Fruit fly (Drosophila melanogaster) whole organism, embryonic: ENCODE results near the gene Gbs-76A.

Experiments used
- Abd-B ChIP-seq: fragments of 200-800 bp; sonication (Bioruptor generic); optimal IDR thresholded peaks from 2 replicates; lab custom pipeline; 2018; ENCODE audit warnings: missing biosample characterization, mild to moderate bottlenecking, missing genetic modification characterization, moderate library complexity
- CG10321 ChIP-seq: fragments of 200-800 bp; sonication (Bioruptor generic); IDR thresholded peaks from 2 replicates; pipeline ENCODE4 v1.3.6; 2022; ENCODE audit warnings: missing biosample characterization, missing genetic modification characterization
- CG10959 ChIP-seq: fragments of 200-800 bp; sonication (Bioruptor generic); IDR thresholded peaks from 2 replicates; pipeline ENCODE4 v1.3.6; 2022; ENCODE audit warnings: missing biosample characterization, missing genetic modification characterization
- CG13296 ChIP-seq: fragments of 200-800 bp; sonication (Bioruptor generic); optimal IDR thresholded peaks from 3 replicates; lab custom pipeline; 2018; ENCODE audit warnings: missing biosample characterization, mild to moderate bottlenecking, missing genetic modification characterization
- CG14965 ChIP-seq: fragments of 200-800 bp; sonication (Bioruptor generic); optimal IDR thresholded peaks from 2 replicates; lab custom pipeline; 2016; ENCODE audit warnings: missing biosample characterization, missing genetic modification characterization, borderline replicate concordance
- CG15269 ChIP-seq: fragments of 200-800 bp; sonication (Bioruptor generic); optimal IDR thresholded peaks from 2 replicates; lab custom pipeline; 2018; ENCODE audit warnings: missing biosample characterization, mild to moderate bottlenecking, missing genetic modification characterization, moderate library complexity
- CG1529 ChIP-seq: fragments of 200-800 bp; sonication (Bioruptor generic); optimal IDR thresholded peaks from 3 replicates; lab custom pipeline; 2018; ENCODE audit warnings: missing biosample characterization, missing genetic modification characterization
- CG1647 ChIP-seq: fragments of 200-800 bp; sonication (Bioruptor generic); optimal IDR thresholded peaks from 3 replicates; lab custom pipeline; 2016; ENCODE audit warnings: missing biosample characterization, missing genetic modification characterization
- CG32532 ChIP-seq: fragments of 200-800 bp; sonication (Bioruptor generic); IDR thresholded peaks from 2 replicates; pipeline ENCODE4 v1.3.6; 2022; ENCODE audit warnings: missing biosample characterization, missing genetic modification characterization
- CG3407 ChIP-seq: fragments of 200-800 bp; sonication (Bioruptor generic); optimal IDR thresholded peaks from 2 replicates; lab custom pipeline; 2018; ENCODE audit warnings: missing biosample characterization, mild to moderate bottlenecking, missing genetic modification characterization
- CG34422 ChIP-seq: fragments of 200-800 bp; sonication (Bioruptor generic); IDR thresholded peaks from 3 replicates; pipeline ENCODE4 v1.3.6; 2022; ENCODE audit warnings: missing biosample characterization, missing genetic modification characterization
- CG3995 ChIP-seq: fragments of 200-800 bp; sonication (Bioruptor generic); optimal IDR thresholded peaks from 3 replicates; lab custom pipeline; 2016; ENCODE audit warnings: missing biosample characterization, missing genetic modification characterization
- CG4328 ChIP-seq: fragments of 200-800 bp; sonication (Bioruptor generic); optimal IDR thresholded peaks from 3 replicates; lab custom pipeline; 2017; ENCODE audit warnings: missing biosample characterization, missing genetic modification reagents, missing genetic modification characterization
- CG4707 ChIP-seq: fragments of 200-800 bp; sonication (Bioruptor generic); optimal IDR thresholded peaks from 2 replicates; lab custom pipeline; 2018; ENCODE audit warnings: missing biosample characterization, mild to moderate bottlenecking, missing genetic modification characterization, moderate library complexity
- CG6254 ChIP-seq: fragments of 200-800 bp; sonication (Bioruptor generic); optimal IDR thresholded peaks from 3 replicates; lab custom pipeline; 2017; ENCODE audit warnings: mild to moderate bottlenecking, missing biosample characterization, missing genetic modification reagents, missing genetic modification characterization
- CG7372 ChIP-seq: fragments of 200-800 bp; sonication (Bioruptor generic); IDR thresholded peaks from 2 replicates; pipeline ENCODE4 v1.3.6; 2022; ENCODE audit warnings: missing biosample characterization, missing genetic modification characterization
- CG9876 ChIP-seq: fragments of 200-800 bp; sonication (Bioruptor generic); optimal IDR thresholded peaks from 2 replicates; lab custom pipeline; 2016; ENCODE audit warnings: missing biosample characterization, missing genetic modification characterization
- CHES-1-like ChIP-seq: fragments of 200-800 bp; sonication (Bioruptor generic); optimal IDR thresholded peaks from 2 replicates; lab custom pipeline; 2016; ENCODE audit warnings: missing biosample characterization, missing genetic modification characterization
- Dll ChIP-seq: fragments of 200-800 bp; sonication (Bioruptor generic); IDR thresholded peaks from 4 replicates; pipeline ENCODE4 v1.3.6; 2022; ENCODE audit warnings: missing biosample characterization, missing genetic modification characterization; ENCODE audit not compliant: partially characterized antibody
- Drgx ChIP-seq: fragments of 200-800 bp; sonication (Bioruptor generic); IDR thresholded peaks from 2 replicates; pipeline ENCODE4 v1.3.6; 2022; ENCODE audit warnings: missing biosample characterization, missing genetic modification characterization
- HLH4C ChIP-seq: fragments of 200-800 bp; sonication (Bioruptor generic); IDR thresholded peaks from 3 replicates; pipeline ENCODE4 v1.3.6; 2022; ENCODE audit warnings: missing biosample characterization, missing genetic modification characterization; ENCODE audit not compliant: partially characterized antibody
- HLHmδ ChIP-seq: fragments of 200-800 bp; sonication (Bioruptor generic); optimal IDR thresholded peaks from 2 replicates; lab custom pipeline; 2018; ENCODE audit warnings: missing biosample characterization, mild to moderate bottlenecking, missing genetic modification characterization, moderate library complexity
- Med ChIP-seq: fragments of 200-800 bp; sonication (Bioruptor generic); peaks from one replicate; lab custom pipeline; 2016; ENCODE audit warnings: missing biosample characterization, missing genetic modification characterization, mild to moderate bottlenecking, inconsistent platforms, moderate library complexity
- Nf-YA ChIP-seq: fragments of 200-800 bp; sonication (Bioruptor generic); IDR thresholded peaks from 2 replicates; pipeline ENCODE4 v1.3.6; 2022; ENCODE audit warnings: missing biosample characterization, missing genetic modification characterization
- Sin3A ChIP-seq: fragments of >200 bp; optimal IDR thresholded peaks from 2 replicates; lab custom pipeline; 2018
- Taf1 ChIP-seq: fragments of 200-800 bp; sonication (Bioruptor generic); IDR thresholded peaks from 2 replicates; pipeline ENCODE4 v1.3.6; 2022; ENCODE audit warnings: missing biosample characterization, missing genetic modification characterization
- YL-1 ChIP-seq: fragments of 200-800 bp; sonication (Bioruptor generic); optimal IDR thresholded peaks from 3 replicates; lab custom pipeline; 2017; ENCODE audit warnings: missing biosample characterization, mild to moderate bottlenecking, missing genetic modification characterization
- bcd ChIP-seq: fragments of 200-800 bp; sonication (Bioruptor generic); optimal IDR thresholded peaks from 2 replicates; lab custom pipeline; 2017; ENCODE audit warnings: missing biosample characterization, mild to moderate bottlenecking, missing genetic modification characterization
- btn ChIP-seq: fragments of 200-800 bp; sonication (Bioruptor generic); optimal IDR thresholded peaks from 2 replicates; lab custom pipeline; 2016; ENCODE audit warnings: missing biosample characterization, missing genetic modification characterization
- dpn ChIP-seq, 2 experiments: fragments of 200-800 bp; sonication (Bioruptor generic); optimal IDR thresholded peaks; 3 replicates each; lab custom pipeline; 2016; ENCODE audit warnings: missing biosample characterization in 2 of 2, missing genetic modification characterization in 2 of 2
- dysf ChIP-seq: fragments of 200-800 bp; sonication (Bioruptor generic); IDR thresholded peaks from 3 replicates; pipeline ENCODE4 v1.3.6; 2022; ENCODE audit warnings: missing biosample characterization, missing genetic modification characterization
- ems ChIP-seq: fragments of 200-800 bp; sonication (Bioruptor generic); optimal IDR thresholded peaks from 3 replicates; lab custom pipeline; 2016; ENCODE audit warnings: missing biosample characterization, missing genetic modification characterization
- fd3F ChIP-seq: fragments of 200-800 bp; sonication (Bioruptor generic); optimal IDR thresholded peaks from 2 replicates; lab custom pipeline; 2018; ENCODE audit warnings: missing biosample characterization, mild to moderate bottlenecking, missing genetic modification characterization, moderate library complexity
- fd96Cb ChIP-seq: fragments of 200-800 bp; sonication (Bioruptor generic); optimal IDR thresholded peaks from 2 replicates; lab custom pipeline; 2018; ENCODE audit warnings: missing biosample characterization, mild to moderate bottlenecking, missing genetic modification characterization, moderate library complexity
- gcm ChIP-seq: fragments of 200-800 bp; sonication (Bioruptor generic); optimal IDR thresholded peaks from 2 replicates; lab custom pipeline; 2019; ENCODE audit warnings: missing biosample characterization, mild to moderate bottlenecking, missing genetic modification characterization, moderate library complexity
- gfzf ChIP-seq: fragments of 200-800 bp; sonication (Bioruptor generic); optimal IDR thresholded peaks from 2 replicates; lab custom pipeline; 2016; ENCODE audit warnings: missing biosample characterization, mild to moderate bottlenecking, missing genetic modification characterization, moderate library complexity
- h ChIP-seq: fragments of >200 bp; optimal IDR thresholded peaks from 2 replicates; lab custom pipeline; 2017
- hb ChIP-seq: fragments of 200-800 bp; sonication (Bioruptor generic); IDR thresholded peaks from 3 replicates; pipeline ENCODE4 v1.3.6; 2022; ENCODE audit warnings: missing biosample characterization, missing genetic modification characterization; ENCODE audit not compliant: partially characterized antibody
- jumu ChIP-seq: fragments of 200-800 bp; sonication (Bioruptor generic); optimal IDR thresholded peaks from 3 replicates; lab custom pipeline; 2016; ENCODE audit warnings: missing biosample characterization, missing genetic modification characterization
- lab ChIP-seq: fragments of 200-800 bp; sonication (Bioruptor generic); optimal IDR thresholded peaks from 3 replicates; lab custom pipeline; 2017; ENCODE audit warnings: missing biosample characterization, missing genetic modification characterization, mild to moderate bottlenecking, moderate library complexity, missing genetic modification reagents
- mirr ChIP-seq: fragments of 200-800 bp; sonication (Bioruptor generic); optimal IDR thresholded peaks from 3 replicates; lab custom pipeline; 2018; ENCODE audit warnings: missing biosample characterization, mild to moderate bottlenecking, missing genetic modification characterization
- nerfin-2 ChIP-seq: fragments of 200-800 bp; sonication (Bioruptor generic); IDR thresholded peaks from 2 replicates; pipeline ENCODE4 v1.3.6; 2022; ENCODE audit warnings: missing biosample characterization, missing genetic modification characterization; ENCODE audit not compliant: partially characterized antibody
- p53 ChIP-seq: fragments of 200-800 bp; sonication (Bioruptor generic); optimal IDR thresholded peaks from 2 replicates; lab custom pipeline; 2016; ENCODE audit warnings: missing biosample characterization, missing genetic modification characterization
- ro ChIP-seq: fragments of 200-800 bp; sonication (Bioruptor generic); IDR thresholded peaks from 2 replicates; pipeline ENCODE4 v1.3.6; 2022; ENCODE audit warnings: missing biosample characterization, missing genetic modification characterization
- sc ChIP-seq, 3 experiments: fragments of >200 bp in 2 of 3; fragments of 200-800 bp in 1 of 3; sonication (Bioruptor generic) in 1 of 3; optimal IDR thresholded peaks; 2 replicates in 2 of 3; 3 replicates in 1 of 3; lab custom pipeline; 2017; ENCODE audit warnings: mild to moderate bottlenecking in 1 of 3, missing biosample characterization in 1 of 3, missing genetic modification characterization in 1 of 3, missing genetic modification reagents in 1 of 3
- seq ChIP-seq: fragments of 200-800 bp; sonication (Bioruptor generic); IDR thresholded peaks from 2 replicates; pipeline ENCODE4 v1.3.6; 2022; ENCODE audit warnings: missing biosample characterization, missing genetic modification characterization
- sisA ChIP-seq: fragments of 200-800 bp; sonication (Bioruptor generic); IDR thresholded peaks from 2 replicates; pipeline ENCODE4 v1.3.6; 2022; ENCODE audit warnings: missing biosample characterization, missing genetic modification characterization
- ttk ChIP-seq: fragments of 200-800 bp; sonication (Bioruptor generic); IDR thresholded peaks from 2 replicates; pipeline ENCODE4 v2.1.2; 2022; ENCODE audit warnings: missing biosample characterization, missing genetic modification characterization
- zfh1 ChIP-seq: fragments of 200-800 bp; sonication (Bioruptor generic); IDR thresholded peaks from 3 replicates; pipeline ENCODE4 v1.3.6; 2022; ENCODE audit warnings: missing biosample characterization, missing genetic modification characterization

The Gbs-76A gene

DNA sequence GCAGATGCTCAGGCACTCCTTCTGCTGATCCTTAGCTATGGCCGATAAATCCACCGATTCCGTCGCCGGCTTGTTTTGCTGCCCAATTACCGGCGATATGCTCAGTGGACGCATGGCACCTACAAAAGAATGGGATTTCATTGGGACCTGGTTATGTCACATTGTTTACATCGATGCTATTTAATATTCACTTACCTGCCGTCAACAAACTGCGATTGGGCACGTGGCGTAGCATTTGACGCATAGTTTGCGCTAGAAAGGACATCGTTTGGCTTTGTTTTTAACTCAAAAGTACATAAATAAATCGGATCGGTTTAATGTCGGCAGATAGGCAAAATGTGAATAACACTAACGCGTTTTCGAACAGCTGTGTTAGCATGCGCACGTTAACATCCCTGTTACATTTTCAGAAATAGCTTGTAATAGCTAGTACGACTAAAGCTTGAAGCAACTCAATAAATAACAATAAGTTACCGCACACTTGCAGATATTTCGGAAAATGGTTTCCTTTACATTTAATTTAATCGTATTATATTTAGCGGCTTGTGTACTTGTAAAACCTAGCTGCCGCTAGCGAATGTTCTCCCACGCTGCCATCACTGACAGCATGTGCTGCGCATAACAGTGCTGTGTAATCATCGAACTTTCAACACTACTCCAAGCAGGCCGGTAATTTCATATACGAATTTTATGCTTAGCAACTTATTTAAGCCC is 37.7 kb downstream of the Gbs-76A start, which contains the start of the genes mRpL21 and rept (continued):
- peak; percentile 36 for TF ChIP-seq jumu (GFP tag; lab: Kevin White, UChicago)
- TF ChIP-seq CG3995 (GFP tag; lab: Kevin White, UChicago): no peak
- TF ChIP-seq Taf1 (GFP tag; lab: Robert Waterston, UW): peak; percentile 44; the same call in 1 of the 2 replicates
- TF ChIP-seq mirr (GFP tag; lab: Kevin White, UChicago): no peak
- peak; percentile 83 for TF ChIP-seq Sin3A
- TF ChIP-seq CG1647 (GFP tag; lab: Kevin White, UChicago): peak; percentile 13
- TF ChIP-seq CG10959 (GFP tag; lab: Robert Waterston, UW): no peak
- no peak for TF ChIP-seq seq (GFP tag; lab: Robert Waterston, UW)
- TF ChIP-seq CG9876: peak; percentile 32
- TF ChIP-seq Abd-B (GFP tag; lab: Kevin White, UChicago): no peak
- TF ChIP-seq CG4328: peak; percentile 9
- TF ChIP-seq CG14965: no peak
- no peak for TF ChIP-seq gcm
- peak; percentile 17 for TF ChIP-seq ems (GFP tag; lab: Kevin White, UChicago)
- TF ChIP-seq CG32532 (GFP tag; lab: Robert Waterston, UW): peak; percentile 42
- TF ChIP-seq CG3407 (GFP tag; lab: Kevin White, UChicago): no peak
- no peak for TF ChIP-seq sisA
- TF ChIP-seq ro (GFP tag; lab: Robert Waterston, UW): no peak
- TF ChIP-seq gfzf (GFP tag; lab: Kevin White, UChicago): peak; percentile 69
- TF ChIP-seq Drgx: no peak
- no peak for TF ChIP-seq Nf-YA
- peak; percentile 81 for TF ChIP-seq YL-1 (GFP tag; lab: Kevin White, UChicago)
- TF ChIP-seq ttk: peak; percentile 5; the same call in 1 of the 2 replicates
- TF ChIP-seq fd96Cb (tag; lab: Kevin White, UChicago): no peak
- TF ChIP-seq CG13296 (GFP tag; lab: Kevin White, UChicago): peak; percentile 47
- peak; percentile 19 for TF ChIP-seq CG15269 (tag; lab: Kevin White, UChicago)
- TF ChIP-seq bcd (GFP tag; lab: Kevin White, UChicago): peak; percentile 45
- no peak for TF ChIP-seq nerfin-2 (GFP tag; lab: Robert Waterston, UW)
- peak; percentile 96 for TF ChIP-seq Med (GFP tag; lab: Kevin White, UChicago)
- TF ChIP-seq CG6254 (GFP tag; lab: Kevin White, UChicago): peak; percentile 31
- TF ChIP-seq CG7372 (GFP tag; lab: Robert Waterston, UW): peak; percentile 34; the same call in 1 of the 2 replicates
- peak; percentile 32 for TF ChIP-seq fd3F (GFP tag; lab: Kevin White, UChicago)
- TF ChIP-seq CHES-1-like (GFP tag; lab: Kevin White, UChicago): peak; percentile 79
- TF ChIP-seq hb (GFP tag; lab: Robert Waterston, UW): no peak
- peak; percentile 45; the same call in 2 of the 3 replicates for TF ChIP-seq dysf (GFP tag; lab: Robert Waterston, UW)
- no peak for TF ChIP-seq CG1529 (GFP tag; lab: Kevin White, UChicago)
- TF ChIP-seq dpn (GFP tag; optimal IDR thresholded peaks at IDR 0.05; lab: Kevin White, UChicago): peak; percentile 63 to 70
- no peak for TF ChIP-seq btn (GFP tag; lab: Kevin White, UChicago)
- no peak for TF ChIP-seq CG4707
- no peak for TF ChIP-seq sc (optimal IDR thresholded peaks at IDR 0.05; lab: Kevin White, UChicago)
- peak; percentile 5 for TF ChIP-seq sc (GFP tag; optimal IDR thresholded peaks at IDR 0.05; lab: Kevin White, UChicago)
- no peak for TF ChIP-seq p53 (GFP tag; lab: Kevin White, UChicago)
- TF ChIP-seq Dll (GFP tag; lab: Robert Waterston, UW): 0 out of 4 replicates have a peak, but pooled peaks have one; percentile 44
- TF ChIP-seq CG34422 (GFP tag; lab: Robert Waterston, UW): peak; percentile 59; the same call in 1 of the 3 replicates
- TF ChIP-seq zfh1 (GFP tag; lab: Robert Waterston, UW): no peak
- TF ChIP-seq CG10321 (GFP tag; lab: Robert Waterston, UW): no peak
- TF ChIP-seq HLHmδ (GFP tag; lab: Kevin White, UChicago): no peak
- TF ChIP-seq lab (GFP tag; lab: Kevin White, UChicago): peak; percentile 68
- no peak for TF ChIP-seq h (lab: Kevin White, UChicago)
- no peak for TF ChIP-seq HLH4C (GFP tag; lab: Robert Waterston, UW)
